Worm (Caenorhabditis elegans): ENCODE measurements around the gene C08F1.6.
"Not testable (repeated sequence)": the region's sequence is repeated elsewhere in the genome, so short reads cannot be mapped to it uniquely, and the experiment has no call there.

The C08F1.6 gene

ce11 chrII:1788087-1788486 lies at the start of gene C08F1.6, which contains the start of gene fbxb-13:
Gene C08F1.6, minus strand, starts transcription at chrII:1788187.
Gene fbxb-13, plus strand, starts transcription at chrII:1788277.
- no peak for TF ChIP-seq unc-62 (GFP tag; optimal IDR thresholded peaks at IDR 0.05)

DNA sequence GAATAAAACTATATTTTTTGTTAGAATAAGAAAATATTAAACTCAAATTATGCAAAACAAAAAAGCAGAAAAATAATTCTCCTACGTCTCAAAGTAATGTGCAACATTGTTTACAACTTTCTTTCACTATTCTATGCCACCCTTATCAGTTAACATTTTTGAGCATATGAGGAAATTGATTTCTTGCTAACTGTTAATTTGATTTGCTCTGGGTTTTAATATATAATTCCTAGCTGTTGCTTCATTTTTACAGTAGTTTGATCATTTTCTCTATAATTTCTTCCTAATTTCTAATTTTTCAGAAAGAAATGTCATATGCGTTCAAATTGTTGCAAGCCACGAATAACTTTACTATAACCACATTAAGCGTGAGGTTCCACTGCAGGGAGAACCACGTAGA lies 48.2 kb upstream of the C08F1.6 start, which contains the start of gene T08E11.1:
Gene T08E11.1, plus strand, starts transcription at position 301 of the 400 bp plus-strand sequence.
- TF ChIP-seq unc-62 (GFP tag; optimal IDR thresholded peaks at IDR 0.05): no peak

DNA sequence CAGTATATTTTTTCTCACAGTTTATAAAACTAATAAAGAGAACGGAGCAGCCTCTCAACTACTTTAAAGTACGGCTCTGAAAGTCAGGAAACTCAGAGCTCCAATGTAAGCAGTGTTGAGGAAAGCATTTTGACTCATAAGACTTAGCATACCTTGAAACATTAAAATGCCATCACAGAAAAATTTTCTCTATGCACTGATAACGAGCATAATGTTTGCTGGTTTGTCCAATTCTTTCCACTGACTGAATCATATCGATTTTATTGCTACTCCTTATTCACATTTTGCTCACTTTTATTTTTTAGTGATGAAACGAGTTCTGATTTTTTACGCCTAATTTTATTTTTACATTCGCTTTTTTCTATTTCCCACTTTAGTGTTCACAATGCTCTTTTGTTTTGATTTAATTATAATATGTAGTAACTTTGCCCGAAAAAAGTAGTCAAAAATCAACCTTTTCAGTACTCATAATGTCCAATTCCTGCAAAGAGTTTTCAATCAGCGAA lies 43.9 kb upstream of the C08F1.6 start, which contains the start of gene math-39:
Gene math-39, plus strand, starts transcription at position 456 of the 506 bp plus-strand sequence.
- no peak for TF ChIP-seq unc-62 (GFP tag; optimal IDR thresholded peaks at IDR 0.05)

ce11 chrII:1830182-1830682 lies 42.2 kb upstream of the C08F1.6 start, which contains the start of gene math-40:
Gene math-40, plus strand, starts transcription at chrII:1830632.
- no peak for TF ChIP-seq unc-62 (GFP tag; optimal IDR thresholded peaks at IDR 0.05)

DNA sequence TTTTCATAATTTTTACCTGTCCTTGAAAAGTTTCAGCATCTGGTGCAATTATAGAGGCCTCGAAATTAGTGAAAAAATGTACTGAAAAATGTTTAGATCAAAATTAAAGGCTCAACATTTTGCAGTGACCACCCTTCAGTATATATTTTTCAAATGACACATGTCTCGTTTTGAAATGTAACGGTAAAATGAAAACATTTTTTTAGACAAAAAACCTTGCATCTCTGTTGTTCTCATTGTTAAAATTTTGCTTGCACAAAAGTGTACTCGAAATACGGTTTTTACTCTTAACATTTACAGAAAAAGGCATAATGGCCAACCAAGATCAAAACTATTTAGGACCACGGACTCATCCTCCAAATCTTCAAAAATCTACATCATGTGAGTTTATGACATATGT lies 36.3 kb upstream of the C08F1.6 start, which contains the start of gene math-41:
Gene math-41, plus strand, starts transcription at position 301 of the 400 bp plus-strand sequence.
- TF ChIP-seq unc-62 (GFP tag; optimal IDR thresholded peaks at IDR 0.05): not testable (repeated sequence)

DNA sequence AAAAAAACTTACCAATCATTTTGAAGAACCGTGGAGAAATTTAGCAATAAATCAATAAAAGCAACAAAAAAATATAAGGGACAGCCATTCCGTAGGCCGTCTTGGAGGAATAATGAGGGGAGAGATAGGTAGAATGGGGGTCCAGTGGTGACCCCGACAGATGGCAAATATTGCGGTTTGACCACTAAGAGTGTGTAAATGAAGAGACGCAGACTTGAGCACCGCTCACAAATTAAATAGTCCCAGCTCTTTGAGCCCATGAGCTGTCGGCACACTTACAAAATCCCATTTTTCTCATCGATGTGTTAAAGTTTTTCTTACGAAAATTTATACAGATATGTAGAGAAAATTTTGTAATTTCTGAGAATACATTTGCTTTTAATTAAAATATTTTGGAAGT lies 32.8 kb upstream of the C08F1.6 start, which contains the start of gene fbxa-3:
Gene fbxa-3, minus strand, starts transcription at position 101 of the 400 bp plus-strand sequence.
- TF ChIP-seq unc-62 (GFP tag; optimal IDR thresholded peaks at IDR 0.05): no peak

DNA sequence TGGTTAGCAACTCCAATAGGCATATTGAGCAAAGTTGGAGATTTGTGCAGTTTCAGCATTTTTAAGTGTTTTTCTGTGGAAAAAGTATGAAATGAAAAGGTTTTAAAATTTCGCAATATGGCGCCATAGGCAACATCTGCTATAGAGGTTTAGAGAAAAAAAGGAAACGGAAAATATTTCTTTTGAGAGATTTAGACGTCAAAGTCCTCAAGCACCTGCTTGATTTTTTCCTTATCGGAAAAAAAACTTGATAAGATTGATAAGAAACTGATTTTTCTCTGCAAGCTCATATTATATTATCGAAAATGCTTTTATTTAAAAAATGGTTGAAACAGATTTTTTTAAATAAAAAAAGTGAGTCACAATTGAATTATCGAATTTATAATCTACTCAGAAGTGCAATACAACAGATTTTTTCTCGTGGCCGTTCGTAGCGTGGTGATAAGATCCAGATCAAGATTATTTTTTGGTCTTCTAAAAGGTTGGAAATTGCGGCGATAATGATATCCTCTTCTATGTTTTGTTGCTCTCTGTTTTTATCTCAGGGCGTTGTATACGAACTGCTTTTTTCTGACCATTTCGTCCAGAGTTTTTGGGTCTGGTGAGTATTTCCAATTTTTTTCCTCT lies 32.1 kb upstream of the C08F1.6 start, which contains the start of gene fbxc-19:
Gene fbxc-19, plus strand, starts transcription at position 536 of the 627 bp plus-strand sequence.
- no peak for TF ChIP-seq unc-62 (GFP tag; optimal IDR thresholded peaks at IDR 0.05)

- TF ChIP-seq unc-62 (GFP tag; optimal IDR thresholded peaks at IDR 0.05): no peak
These were observed 30.3 kb upstream of the C08F1.6 start, which contains the start of gene fbxb-10 for ce11 chrII:1818300-1818699. Gene fbxb-10, minus strand, starts transcription at chrII:1818400.

DNA sequence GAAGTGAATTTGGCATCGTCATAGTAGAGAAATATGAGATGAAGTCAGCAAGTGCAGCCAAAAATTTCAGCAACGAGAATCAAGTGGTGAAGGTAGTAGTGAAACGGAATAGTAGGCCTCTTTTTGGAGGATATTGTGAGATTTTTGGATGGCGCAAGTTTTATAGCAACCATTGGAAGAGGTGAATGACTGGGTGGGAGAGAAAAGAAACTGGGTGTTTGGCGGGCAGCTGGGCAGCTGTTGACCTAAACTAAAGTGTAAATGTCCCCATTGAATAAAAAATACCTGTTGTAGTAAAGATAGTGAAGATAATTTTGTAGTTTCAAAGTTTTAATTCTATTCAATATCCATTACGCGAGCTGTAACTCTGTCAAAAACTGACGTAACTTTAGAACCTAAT lies 28.1 kb upstream of the C08F1.6 start:
- TF ChIP-seq unc-62 (GFP tag; optimal IDR thresholded peaks at IDR 0.05): no peak

- TF ChIP-seq unc-62 (GFP tag; optimal IDR thresholded peaks at IDR 0.05): no peak
These were observed 20.2 kb upstream of the C08F1.6 start, which contains the start of gene C08F1.8 for ce11 chrII:1808217-1808616. Gene C08F1.8, minus strand, starts transcription at chrII:1808317.

- no peak for TF ChIP-seq unc-62 (GFP tag; optimal IDR thresholded peaks at IDR 0.05)
These were observed 18.4 kb upstream of the C08F1.6 start, which contains the start of gene C08F1.12 for ce11 chrII:1806358-1806757. Gene C08F1.12, minus strand, starts transcription at chrII:1806458.

ce11 chrII:1787208-1787607 lies 779 bp downstream of the C08F1.6 start:
- TF ChIP-seq unc-62 (GFP tag; optimal IDR thresholded peaks at IDR 0.05): no peak

ce11 chrII:1786209-1786608 lies 1.8 kb downstream of the C08F1.6 start, which contains the start of gene C08F1.10:
Gene C08F1.10, minus strand, starts transcription at chrII:1786309.
- TF ChIP-seq unc-62 (GFP tag; optimal IDR thresholded peaks at IDR 0.05): no peak

DNA sequence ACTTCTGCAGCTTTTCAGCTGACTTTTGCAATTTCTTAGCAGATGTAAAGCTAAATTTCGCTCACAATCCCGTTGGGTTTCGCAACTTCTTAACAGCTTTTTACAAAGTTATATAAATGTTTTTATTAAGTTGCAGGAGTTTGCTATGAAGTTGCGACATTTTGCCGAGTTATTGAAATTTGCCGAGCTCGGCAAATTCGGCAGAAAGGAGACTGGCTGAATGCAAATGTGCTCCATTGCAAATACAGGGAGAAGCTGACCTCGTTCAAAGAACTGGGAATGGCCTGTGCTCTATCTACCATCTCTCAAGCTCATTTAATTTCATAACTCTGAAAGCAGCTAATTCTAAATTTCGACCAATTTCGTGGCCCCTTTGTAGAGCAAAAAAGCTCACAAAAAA lies 3.2 kb downstream of the C08F1.6 start, which contains the start of gene C08F1.11:
Gene C08F1.11, minus strand, starts transcription at position 101 of the 400 bp plus-strand sequence.
- TF ChIP-seq unc-62 (GFP tag; optimal IDR thresholded peaks at IDR 0.05): no peak

- no peak for TF ChIP-seq unc-62 (GFP tag; optimal IDR thresholded peaks at IDR 0.05)
These were observed 5.5 kb downstream of the C08F1.6 start, which contains the start of gene math-4 for ce11 chrII:1782474-1782873. Gene math-4, minus strand, starts transcription at chrII:1782574.

ce11 chrII:1775234-1775633 lies 12.8 kb downstream of the C08F1.6 start, which contains the start of gene F36H5.14:
Gene F36H5.14, plus strand, starts transcription at chrII:1775534.
- TF ChIP-seq unc-62 (GFP tag; optimal IDR thresholded peaks at IDR 0.05): not testable (repeated sequence)
